Fruit fly (Drosophila melanogaster): ENCODE data around the gene IFT54.

- TF ChIP-seq CG8478 (optimal IDR thresholded peaks at IDR 0.05) (no peak), CTCF (optimal IDR thresholded peaks at IDR 0.05) (no peak)
These were observed 23.5 kb upstream of the IFT54 start for dm6 chr3R:14278523-14279303.

Measured in S2 (cell line).